Worm (Caenorhabditis elegans) whole organism, L2 larva: ENCODE results near the gene F32D8.5.

ENCODE experiments used
- C34F6.9 ChIP-seq: fragments of 150-350 bp; optimal IDR thresholded peaks from 2 replicates; lab custom pipeline; 2014; ENCODE audit warnings: missing biosample characterization, missing genetic modification characterization
- nhr-237 ChIP-seq: fragments of 150-350 bp; optimal IDR thresholded peaks from 2 replicates; lab custom pipeline; 2014; ENCODE audit warnings: missing biosample characterization, missing genetic modification characterization
- nhr-77 ChIP-seq: fragments of 150-350 bp; optimal IDR thresholded peaks from 2 replicates; lab custom pipeline; 2014; ENCODE audit warnings: missing biosample characterization, missing genetic modification characterization
- sma-3 ChIP-seq: sonication (generic microtip); optimal IDR thresholded peaks from 2 replicates; lab custom pipeline; 2016; ENCODE audit warnings: missing genetic modification reagents, missing genetic modification characterization, missing compliant biosample characterization
- ztf-4 ChIP-seq: fragments of 150-350 bp; optimal IDR thresholded peaks from 2 replicates; lab custom pipeline; 2014; ENCODE audit warnings: missing biosample characterization, missing genetic modification characterization

DNA sequence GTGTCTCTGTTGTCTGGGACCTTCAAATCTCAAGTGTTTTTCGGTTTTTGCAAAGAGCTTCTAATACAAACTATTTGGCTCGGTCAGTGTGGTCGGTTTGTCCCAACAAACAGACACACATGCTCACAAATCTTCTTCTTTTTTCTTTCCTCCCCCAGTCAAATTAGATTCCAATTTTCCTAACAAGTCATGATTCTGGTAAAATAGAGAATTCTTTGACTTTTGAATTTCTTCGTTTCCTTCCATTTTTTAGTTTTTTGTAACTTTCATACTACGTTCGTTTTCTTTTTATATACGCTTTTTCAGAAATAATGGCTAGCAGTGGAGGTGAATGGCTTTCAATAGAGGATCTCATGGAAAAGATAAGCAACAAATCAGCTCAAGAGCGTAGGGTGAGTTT lies 9.1 kb downstream of the F32D8.5 start, which contains the start of gene F32D8.15:
- no peak for TF ChIP-seq nhr-77 (tag; lab: Kevin White, UChicago)
- no peak for TF ChIP-seq sma-3
- TF ChIP-seq nhr-237 (tag; lab: Kevin White, UChicago) = no peak
- no peak for TF ChIP-seq C34F6.9 (tag; lab: Kevin White, UChicago)
- no peak for TF ChIP-seq ztf-4 (tag; lab: Kevin White, UChicago)
